Worm (Caenorhabditis elegans) whole organism, dauer: Measurements from ENCODE around the gene ubc-21.

Experiments used
- unc-62 ChIP-seq: sonication (generic microtip); optimal IDR thresholded peaks from 2 replicates; lab custom pipeline; 2017; ENCODE audit warnings: missing biosample characterization, missing genetic modification reagents, missing genetic modification characterization

The ubc-21 gene

ce11 chrX:8869112-8869675 is at the start of gene ubc-21, which contains the start of gene ubc-22:
Gene ubc-21 (plus strand): TSS chrX:8869625.
Gene ubc-22 (minus strand): TSS chrX:8869162.
- no peak for TF ChIP-seq unc-62 (GFP tag; lab: Kevin White, UChicago)

ce11 chrX:8819815-8820415 is 49.5 kb upstream of the ubc-21 start:
- no peak for TF ChIP-seq unc-62 (GFP tag; lab: Kevin White, UChicago)

ce11 chrX:8820643-8821042 is 48.8 kb upstream of the ubc-21 start:
- no peak for TF ChIP-seq unc-62 (GFP tag; lab: Kevin White, UChicago)

- no peak for TF ChIP-seq unc-62 (GFP tag; lab: Kevin White, UChicago)
Observed at ce11 chrX:8824437-8824836, 45.0 kb upstream of the ubc-21 start, which contains the start of gene ifd-1. Gene ifd-1 (minus strand): TSS chrX:8824448.

- TF ChIP-seq unc-62 (GFP tag; lab: Kevin White, UChicago), result no peak
Observed at ce11 chrX:8828365-8828764, 41.1 kb upstream of the ubc-21 start, which contains the start of gene rcs-1. Gene rcs-1 (minus strand): TSS chrX:8828540.

- no peak for TF ChIP-seq unc-62 (GFP tag; lab: Kevin White, UChicago)
Observed at ce11 chrX:8831162-8831561, 38.3 kb upstream of the ubc-21 start, which contains the start of gene C28G1.6. Gene C28G1.6 (minus strand): TSS chrX:8831262.

- no peak for TF ChIP-seq unc-62 (GFP tag; lab: Kevin White, UChicago)
Observed at ce11 chrX:8835405-8835804, 34.0 kb upstream of the ubc-21 start, which contains the start of gene sec-15. Gene sec-15 (minus strand): TSS chrX:8835715.

- TF ChIP-seq unc-62 (GFP tag; lab: Kevin White, UChicago), result no peak
Observed at ce11 chrX:8835887-8836348, 33.5 kb upstream of the ubc-21 start, which contains the start of gene C28G1.2. Gene C28G1.2 (plus strand): TSS chrX:8836016.

ce11 chrX:8838176-8838575 is 31.2 kb upstream of the ubc-21 start:
- no peak for TF ChIP-seq unc-62 (GFP tag; lab: Kevin White, UChicago)

- no peak for TF ChIP-seq unc-62 (GFP tag; lab: Kevin White, UChicago)
Observed at ce11 chrX:8843988-8844387, 25.4 kb upstream of the ubc-21 start, which contains the start of gene ubc-23. Gene ubc-23 (plus strand): TSS chrX:8844288.

- TF ChIP-seq unc-62 (GFP tag; lab: Kevin White, UChicago), result no peak
Observed at ce11 chrX:8846447-8847237, 22.8 kb upstream of the ubc-21 start, which contains the start of gene C28G1.10. Gene C28G1.10 (plus strand): TSS chrX:8847122.

- TF ChIP-seq unc-62 (GFP tag; lab: Kevin White, UChicago), result no peak
Observed at ce11 chrX:8853524-8853923, 15.9 kb upstream of the ubc-21 start, which contains the start of gene sprp-4. Gene sprp-4 (minus strand): TSS chrX:8853624.

- TF ChIP-seq unc-62 (GFP tag; lab: Kevin White, UChicago), result no peak
Observed at ce11 chrX:8854409-8854808, 15.0 kb upstream of the ubc-21 start.

ce11 chrX:8857904-8858612 is 11.4 kb upstream of the ubc-21 start, which contains the start of gene C06E2.5:
Gene C06E2.5 (minus strand): TSS chrX:8857954.
- no peak for TF ChIP-seq unc-62 (GFP tag; lab: Kevin White, UChicago)

- no peak for TF ChIP-seq unc-62 (GFP tag; lab: Kevin White, UChicago)
Observed at ce11 chrX:8859538-8859937, 9.9 kb upstream of the ubc-21 start.
